Comparison of ENCODE assay signal across 2 worm cellular contexts in genomic region chrII:9108443-9108842, ce11.
TF ChIP-seq lines count a peak whose summit lies in the region.

Gene dnj-23 (minus strand): TSS chrII:9108600.

TF ChIP-seq in whole organism, L1 larva, 84 proteins besides CTCF, POLR2A, EP300 and RAD21 (continued from another document):
- TF ChIP-seq pag-3 (tag; optimal IDR thresholded peaks at IDR 0.05; lab: Kevin White, UChicago; ENCODE audit: borderline replicate concordance, insufficient read depth) (no peak), efl-1 (optimal IDR thresholded peaks at IDR 0.05; lab: Kevin White, UChicago) (peak; percentile 26 to 85), efl-1 (GFP tag; optimal IDR thresholded peaks at IDR 0.05 in 1 of 2; lab: Kevin White, UChicago) (peak; percentile 88 to 98), nhr-71 (tag; optimal IDR thresholded peaks at IDR 0.05; lab: Kevin White, UChicago) (peak; percentile 29), nhr-11 (tag; optimal IDR thresholded peaks at IDR 0.05; lab: Kevin White, UChicago) (no peak), F16B12.6 (tag; optimal IDR thresholded peaks at IDR 0.05; lab: Kevin White, UChicago) (no peak), sup-37 (GFP tag; optimal IDR thresholded peaks at IDR 0.05; lab: Kevin White, UChicago) (no peak), unc-130 (tag; optimal IDR thresholded peaks at IDR 0.05; lab: Kevin White, UChicago) (no peak), ceh-63 (GFP tag; optimal IDR thresholded peaks at IDR 0.05; lab: Kevin White, UChicago) (no peak), lsy-2 (tag; optimal IDR thresholded peaks at IDR 0.05; lab: Kevin White, UChicago) (peak; percentile 9 to 65), ceh-88 (GFP tag; IDR thresholded peaks at IDR 0.05; lab: Robert Waterston, UW) (no peak), C04F5.9 (tag; optimal IDR thresholded peaks at IDR 0.05; lab: Kevin White, UChicago) (no peak), ceh-82 (tag; optimal IDR thresholded peaks at IDR 0.05; lab: Kevin White, UChicago) (no peak), skn-1 (tag; optimal IDR thresholded peaks at IDR 0.05; lab: Kevin White, UChicago) (peak; percentile 59), fos-1 (tag; optimal IDR thresholded peaks at IDR 0.05; lab: Kevin White, UChicago) (no peak), C16A3.4 (tag; optimal IDR thresholded peaks at IDR 0.05; lab: Kevin White, UChicago) (no peak), swsn-7 (tag; optimal IDR thresholded peaks at IDR 0.05; lab: Kevin White, UChicago) (no peak), xbp-1 (tag; optimal IDR thresholded peaks at IDR 0.05; lab: Kevin White, UChicago) (no peak), vab-15 (tag; optimal IDR thresholded peaks at IDR 0.05; lab: Kevin White, UChicago) (no peak), ztf-11 (tag; optimal IDR thresholded peaks at IDR 0.05; lab: Kevin White, UChicago) (no peak), lin-14 (GFP tag; optimal IDR thresholded peaks at IDR 0.05; lab: Kevin White, UChicago) (peak; percentile 4), blmp-1 (tag; optimal IDR thresholded peaks at IDR 0.05; lab: Kevin White, UChicago) (peak; percentile 26), lin-35 (GFP tag; optimal IDR thresholded peaks at IDR 0.05; lab: Kevin White, UChicago) (peak; percentile 85 to 95), rnt-1 (tag; optimal IDR thresholded peaks at IDR 0.05; lab: Kevin White, UChicago) (peak; percentile 18), unc-98 (GFP tag; IDR thresholded peaks at IDR 0.05; lab: Robert Waterston, UW) (no peak), ama-1 (optimal IDR thresholded peaks at IDR 0.05; lab: Kevin White, UChicago) (no peak)
TF ChIP-seq in whole organism, L1 larva: peak in this region for 13.

TF ChIP-seq in whole organism, L4 larva, 104 proteins besides CTCF, POLR2A, EP300 and RAD21 (continued from another document):
- TF ChIP-seq D1046.2 (GFP tag; IDR thresholded peaks at IDR 0.05; lab: Robert Waterston, UW) (no peak), T20F7.1 (GFP tag; optimal IDR thresholded peaks at IDR 0.05; lab: Kevin White, UChicago) (peak; percentile 51), ceh-28 (tag; optimal IDR thresholded peaks at IDR 0.05; lab: Kevin White, UChicago) (no peak), lin-38 (GFP tag; IDR thresholded peaks at IDR 0.05; lab: Robert Waterston, UW) (peak; percentile 58), fos-1 (tag; optimal IDR thresholded peaks at IDR 0.05; lab: Kevin White, UChicago) (no peak), ztf-7 (tag; optimal IDR thresholded peaks at IDR 0.05; lab: Kevin White, UChicago) (no peak), cey-2 (tag; optimal IDR thresholded peaks at IDR 0.05; lab: Kevin White, UChicago; ENCODE audit: borderline replicate concordance, insufficient read depth) (no peak), dpl-1 (GFP tag; optimal IDR thresholded peaks at IDR 0.05; lab: Kevin White, UChicago) (peak; percentile 74), daf-16 (GFP tag; optimal IDR thresholded peaks at IDR 0.05; lab: Kevin White, UChicago) (no peak), daf-16 (tag; optimal IDR thresholded peaks at IDR 0.05; lab: Kevin White, UChicago) (no peak), tra-1 (GFP tag; IDR thresholded peaks at IDR 0.05; lab: Robert Waterston, UW) (no peak), lin-15B (tag; optimal IDR thresholded peaks at IDR 0.05; lab: Kevin White, UChicago) (no peak), sdz-12 (GFP tag; optimal IDR thresholded peaks at IDR 0.05; lab: Kevin White, UChicago) (no peak), nhr-42 (GFP tag; IDR thresholded peaks at IDR 0.05; lab: Robert Waterston, UW) (no peak), mep-1 (tag; optimal IDR thresholded peaks at IDR 0.05; lab: Kevin White, UChicago) (no peak), T26A8.4 (GFP tag; IDR thresholded peaks at IDR 0.05; lab: Robert Waterston, UW) (no peak)
